Worm (Caenorhabditis elegans) whole organism, young adult: Measurements from ENCODE around the gene flp-4.

Experiments
- B0261.1 ChIP-seq: sonication (generic microtip); optimal IDR thresholded peaks from 2 replicates; lab custom pipeline; 2016; ENCODE audit warnings: mild to moderate bottlenecking, missing genetic modification characterization, moderate library complexity, missing compliant biosample characterization
- B0336.3 ChIP-seq: fragments of 200-800 bp; sonication (Bioruptor generic); IDR thresholded peaks from 2 replicates; pipeline ENCODE4 v1.3.6; 2022; ENCODE audit warnings: missing genetic modification characterization, missing compliant biosample characterization
- C06A6.2 ChIP-seq: fragments of 200-800 bp; sonication (Bioruptor generic); conservative IDR thresholded peaks from 2 replicates; pipeline ENCODE4 v1.3.6; 2022; ENCODE audit warnings: missing genetic modification characterization, missing compliant biosample characterization
- F39B2.1 ChIP-seq: fragments of 200-800 bp; sonication (Bioruptor generic); IDR thresholded peaks from 2 replicates; pipeline ENCODE4 v1.3.6; 2022; ENCODE audit warnings: missing genetic modification reagents, missing genetic modification characterization, missing compliant biosample characterization
- K11D2.4 ChIP-seq: fragments of 200-800 bp; sonication (Bioruptor generic); IDR thresholded peaks from 2 replicates; pipeline ENCODE4 v1.3.6; 2022; ENCODE audit warnings: missing genetic modification reagents, missing genetic modification characterization, missing compliant biosample characterization
- K12H6.12 ChIP-seq: fragments of 200-800 bp; sonication (Bioruptor generic); optimal IDR thresholded peaks from 2 replicates; lab custom pipeline; 2018; ENCODE audit warnings: mild to moderate bottlenecking, missing genetic modification characterization, missing compliant biosample characterization
- Y53G8AR.9 ChIP-seq: fragments of 200-800 bp; sonication (Bioruptor generic); conservative IDR thresholded peaks from 2 replicates; pipeline ENCODE4 v1.3.6; 2022; ENCODE audit warnings: missing genetic modification reagents, missing genetic modification characterization, missing compliant biosample characterization
- Y67H2A.10 ChIP-seq: fragments of 200-800 bp; sonication (Bioruptor generic); conservative IDR thresholded peaks from 2 replicates; pipeline ENCODE4 v1.3.6; 2022; ENCODE audit warnings: missing genetic modification reagents, missing genetic modification characterization, missing compliant biosample characterization
- ama-1 ChIP-seq, 3 experiments: fragments of 150-350 bp in 1 of 3; sonication (generic microtip) in 2 of 3; optimal IDR thresholded peaks; 2 replicates each; lab custom pipeline; 2014 to 2018; ENCODE audit warnings: missing biosample characterization in 2 of 3, missing genetic modification characterization in 2 of 3, missing genetic modification reagents in 2 of 3
- atf-7 ChIP-seq: sonication (generic microtip); optimal IDR thresholded peaks from 2 replicates; lab custom pipeline; 2017; ENCODE audit warnings: mild to moderate bottlenecking, missing genetic modification characterization, missing compliant biosample characterization
- attf-3 ChIP-seq: fragments of 200-800 bp; sonication (Bioruptor generic); conservative IDR thresholded peaks from 2 replicates; pipeline ENCODE4 v1.3.6; 2022; ENCODE audit warnings: missing genetic modification reagents, missing genetic modification characterization, missing compliant biosample characterization
- attf-5 ChIP-seq: fragments of 200-800 bp; sonication (Bioruptor generic); optimal IDR thresholded peaks from 2 replicates; lab custom pipeline; 2018; ENCODE audit warnings: mild to moderate bottlenecking, missing genetic modification characterization, missing compliant biosample characterization
- cebp-1 ChIP-seq, 2 experiments: fragments of 200-800 bp in 1 of 2; sonication (Bioruptor generic) in 1 of 2; sonication (generic microtip) in 1 of 2; IDR thresholded peaks in 1 of 2; optimal IDR thresholded peaks in 1 of 2; 2 replicates each; pipeline versions ENCODE4 v1.3.6 to Lab custom; 2017 to 2022; ENCODE audit warnings: missing compliant biosample characterization in 2 of 2, missing genetic modification characterization in 2 of 2, mild to moderate bottlenecking in 1 of 2, missing genetic modification reagents in 1 of 2, moderate library complexity in 1 of 2
- ceh-58 ChIP-seq: fragments of 200-800 bp; sonication (Bioruptor generic); IDR thresholded peaks from 2 replicates; pipeline ENCODE4 v1.3.6; 2022; ENCODE audit warnings: missing genetic modification characterization, missing compliant biosample characterization
- ceh-91 ChIP-seq: fragments of 200-800 bp; sonication (Bioruptor generic); IDR thresholded peaks from 2 replicates; pipeline ENCODE4 v1.3.6; 2022; ENCODE audit warnings: missing genetic modification reagents, missing genetic modification characterization, missing compliant biosample characterization
- chd-7 ChIP-seq: sonication (generic microtip); optimal IDR thresholded peaks from 2 replicates; lab custom pipeline; 2016; ENCODE audit warnings: mild to moderate bottlenecking, missing genetic modification characterization, moderate library complexity, missing compliant biosample characterization
- die-1 ChIP-seq: sonication (generic microtip); optimal IDR thresholded peaks from 2 replicates; lab custom pipeline; 2016; ENCODE audit warnings: missing genotype, mild to moderate bottlenecking, missing genetic modification characterization, missing compliant biosample characterization
- dox-1 ChIP-seq: fragments of 200-800 bp; sonication (Bioruptor generic); IDR thresholded peaks from 2 replicates; pipeline ENCODE4 v1.3.6; 2022; ENCODE audit warnings: missing genetic modification reagents, missing genetic modification characterization, missing compliant biosample characterization
- egrh-3 ChIP-seq: fragments of 200-800 bp; sonication (Bioruptor generic); IDR thresholded peaks from 2 replicates; pipeline ENCODE4 v1.3.6; 2022; ENCODE audit warnings: missing genetic modification reagents, missing genetic modification characterization, missing compliant biosample characterization
- ekl-4 ChIP-seq: fragments of 200-800 bp; sonication (Bioruptor generic); IDR thresholded peaks from 2 replicates; pipeline ENCODE4 v1.3.6; 2022; ENCODE audit warnings: missing genetic modification reagents, missing genetic modification characterization, missing compliant biosample characterization
- hlh-12 ChIP-seq: sonication (generic microtip); optimal IDR thresholded peaks from 2 replicates; lab custom pipeline; 2016; ENCODE audit warnings: missing genetic modification characterization, missing compliant biosample characterization
- hmg-1.2 ChIP-seq: fragments of 200-800 bp; sonication (Bioruptor generic); IDR thresholded peaks from 2 replicates; pipeline ENCODE4 v1.3.6; 2022; ENCODE audit warnings: missing genetic modification reagents, missing genetic modification characterization, missing compliant biosample characterization
- hrde-1 ChIP-seq: sonication (generic microtip); optimal IDR thresholded peaks from 2 replicates; lab custom pipeline; 2016; ENCODE audit warnings: missing genetic modification characterization, mild to moderate bottlenecking, missing compliant biosample characterization, moderate library complexity, missing genotype, missing genetic modification reagents, borderline replicate concordance
- lin-26 ChIP-seq: fragments of 200-800 bp; sonication (Bioruptor generic); IDR thresholded peaks from 2 replicates; pipeline ENCODE4 v1.3.6; 2022; ENCODE audit warnings: missing genetic modification reagents, missing genetic modification characterization, missing compliant biosample characterization
- lin-40 ChIP-seq: sonication (generic microtip); optimal IDR thresholded peaks from 2 replicates; lab custom pipeline; 2016; ENCODE audit warnings: missing genetic modification characterization, mild to moderate bottlenecking, missing compliant biosample characterization, missing genotype, missing genetic modification reagents
- lsy-27 ChIP-seq: sonication (generic microtip); optimal IDR thresholded peaks from 2 replicates; lab custom pipeline; 2017; ENCODE audit warnings: missing genetic modification characterization, mild to moderate bottlenecking, missing compliant biosample characterization, antibody characterized with exemption, missing genotype, borderline replicate concordance; ENCODE audit not compliant: insufficient read depth
- madf-3 ChIP-seq: fragments of 200-800 bp; sonication (Bioruptor generic); IDR thresholded peaks from 2 replicates; pipeline ENCODE4 v1.3.6; 2022; ENCODE audit warnings: missing genetic modification reagents, missing genetic modification characterization, missing compliant biosample characterization
- mcd-1 ChIP-seq: fragments of 200-800 bp; sonication (Bioruptor generic); IDR thresholded peaks from 2 replicates; pipeline ENCODE4 v1.3.6; 2022; ENCODE audit warnings: missing genetic modification reagents, missing genetic modification characterization, missing compliant biosample characterization
- mes-4 ChIP-seq: sonication (generic microtip); optimal IDR thresholded peaks from 2 replicates; lab custom pipeline; 2016; ENCODE audit warnings: missing genotype, missing genetic modification characterization, missing compliant biosample characterization
- nfyb-1 ChIP-seq: fragments of 200-800 bp; sonication (Bioruptor generic); IDR thresholded peaks from 2 replicates; pipeline ENCODE4 v1.3.6; 2022; ENCODE audit warnings: missing genetic modification reagents, missing genetic modification characterization, missing compliant biosample characterization
- nhr-120 ChIP-seq: fragments of 200-800 bp; sonication (Bioruptor generic); IDR thresholded peaks from 2 replicates; pipeline ENCODE4 v1.3.6; 2022; ENCODE audit warnings: missing genetic modification characterization, missing compliant biosample characterization
- nhr-27 ChIP-seq: fragments of 200-800 bp; sonication (Bioruptor generic); optimal IDR thresholded peaks from 2 replicates; lab custom pipeline; 2018; ENCODE audit warnings: mild to moderate bottlenecking, missing genetic modification characterization, moderate library complexity, missing compliant biosample characterization
- pha-4 ChIP-seq: fragments of 150-350 bp; sonication (generic microtip); optimal IDR thresholded peaks from 2 replicates; lab custom pipeline; 2014; ENCODE audit warnings: missing biosample characterization, missing genetic modification reagents, missing genetic modification characterization
- rec-8 ChIP-seq, 2 experiments: sonication (generic microtip); optimal IDR thresholded peaks; 2 replicates each; lab custom pipeline; 2016; ENCODE audit warnings: mild to moderate bottlenecking in 2 of 2, missing genetic modification characterization in 2 of 2, missing genetic modification reagents in 2 of 2, missing genotype in 2 of 2, missing biosample characterization in 1 of 2, missing compliant biosample characterization in 1 of 2, moderate library complexity in 1 of 2
- repo-1 ChIP-seq: sonication (generic microtip); optimal IDR thresholded peaks from 2 replicates; lab custom pipeline; 2017; ENCODE audit warnings: mild to moderate bottlenecking, missing genetic modification characterization, missing compliant biosample characterization
- rpc-1 ChIP-seq, 2 experiments: fragments of 150-350 bp in 1 of 2; sonication (generic microtip) in 1 of 2; optimal IDR thresholded peaks; 2 replicates each; lab custom pipeline; 2014 to 2018; ENCODE audit warnings: missing biosample characterization in 1 of 2, missing genetic modification characterization in 1 of 2, missing genetic modification reagents in 1 of 2, missing genotype in 1 of 2
- sdz-38 ChIP-seq: sonication (generic microtip); optimal IDR thresholded peaks from 2 replicates; lab custom pipeline; 2016; ENCODE audit warnings: missing genotype, missing genetic modification characterization, missing compliant biosample characterization
- sea-2 ChIP-seq: fragments of 200-800 bp; sonication (Bioruptor generic); IDR thresholded peaks from 2 replicates; pipeline ENCODE4 v1.3.6; 2022; ENCODE audit warnings: missing genetic modification characterization, missing compliant biosample characterization
- snpc-3.4 ChIP-seq: sonication (generic microtip); optimal IDR thresholded peaks from 2 replicates; lab custom pipeline; 2017; ENCODE audit warnings: missing genetic modification characterization, mild to moderate bottlenecking, missing compliant biosample characterization, antibody characterized with exemption, moderate library complexity, missing genotype, missing genetic modification reagents
- somi-1 ChIP-seq: fragments of 200-800 bp; sonication (Bioruptor generic); optimal IDR thresholded peaks from 2 replicates; lab custom pipeline; 2018; ENCODE audit warnings: mild to moderate bottlenecking, missing genetic modification characterization, missing compliant biosample characterization
- zfh-2 ChIP-seq: fragments of 200-800 bp; sonication (Bioruptor generic); conservative IDR thresholded peaks from 2 replicates; pipeline ENCODE4 v1.3.6; 2022; ENCODE audit warnings: missing genetic modification reagents, missing genetic modification characterization, missing compliant biosample characterization
- ztf-22 ChIP-seq: fragments of 200-800 bp; sonication (Bioruptor generic); optimal IDR thresholded peaks from 2 replicates; lab custom pipeline; 2018; ENCODE audit warnings: mild to moderate bottlenecking, missing genetic modification characterization, moderate library complexity, missing compliant biosample characterization
- ztf-26 ChIP-seq: sonication (generic microtip); optimal IDR thresholded peaks from 2 replicates; lab custom pipeline; 2017; ENCODE audit warnings: missing genetic modification characterization, missing compliant biosample characterization
- ztf-3 ChIP-seq: fragments of 200-800 bp; sonication (Bioruptor generic); optimal IDR thresholded peaks from 2 replicates; lab custom pipeline; 2018; ENCODE audit warnings: mild to moderate bottlenecking, missing genetic modification characterization, missing compliant biosample characterization

Gene flp-4

DNA sequence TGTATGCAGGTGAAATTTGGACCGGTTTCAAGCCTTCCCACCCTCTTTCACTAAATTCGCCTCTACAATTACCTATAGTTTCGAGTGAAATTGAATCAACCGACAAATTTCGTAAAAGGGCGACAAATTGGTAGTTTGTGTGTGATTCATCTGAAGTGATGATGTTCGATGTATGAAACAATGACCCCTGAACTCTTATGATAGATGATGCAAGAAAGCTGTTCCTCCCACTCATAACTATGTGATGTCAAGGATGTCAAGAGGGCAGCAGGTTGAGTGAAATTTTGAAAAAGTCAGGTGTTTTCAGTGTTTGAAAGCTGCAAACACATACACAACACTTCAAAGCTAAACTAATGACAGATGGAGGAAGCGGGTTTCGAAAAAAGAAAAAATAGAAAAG lies 36.2 kb upstream of the flp-4 start (continued):
- TF ChIP-seq hlh-12 (no peak), rec-8 (tag; optimal IDR thresholded peaks at IDR 0.05; lab: Kevin White, UChicago) (no peak), Y53G8AR.9 (no peak)

DNA sequence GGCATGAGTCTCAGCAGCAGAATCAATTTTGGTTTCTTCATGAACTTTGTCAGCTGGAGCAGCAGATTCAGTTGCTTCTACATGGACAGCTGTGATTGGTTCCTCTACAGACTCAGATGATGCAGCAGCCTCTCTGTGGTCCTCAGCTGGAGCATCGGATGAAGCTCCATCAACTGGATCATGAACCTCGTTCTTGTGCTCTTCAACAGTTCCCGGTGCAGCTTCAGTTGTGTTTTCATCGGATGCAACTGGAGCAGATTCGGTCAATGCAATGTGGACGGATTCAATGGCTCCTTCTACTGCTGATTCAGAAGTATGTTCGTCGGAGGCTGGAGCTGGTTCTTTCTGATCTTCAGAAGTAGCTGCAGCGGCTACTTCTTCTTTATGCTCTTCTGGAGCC lies 34.3 kb upstream of the flp-4 start:
- TF ChIP-seq attf-3 (GFP tag; lab: Robert Waterston, UW) (no peak), sea-2 (GFP tag; lab: Robert Waterston, UW) (no peak), mes-4 (tag; lab: Kevin White, UChicago) (no peak), rpc-1 (optimal IDR thresholded peaks at IDR 0.05; lab: Kevin White, UChicago) (no peak), rpc-1 (tag; optimal IDR thresholded peaks at IDR 0.05; lab: Kevin White, UChicago) (no peak), F39B2.1 (GFP tag; lab: Robert Waterston, UW) (no peak), snpc-3.4 (no peak), hrde-1 (tag; lab: Kevin White, UChicago) (no peak), nhr-27 (tag; lab: Kevin White, UChicago) (no peak), ceh-58 (no peak)

DNA sequence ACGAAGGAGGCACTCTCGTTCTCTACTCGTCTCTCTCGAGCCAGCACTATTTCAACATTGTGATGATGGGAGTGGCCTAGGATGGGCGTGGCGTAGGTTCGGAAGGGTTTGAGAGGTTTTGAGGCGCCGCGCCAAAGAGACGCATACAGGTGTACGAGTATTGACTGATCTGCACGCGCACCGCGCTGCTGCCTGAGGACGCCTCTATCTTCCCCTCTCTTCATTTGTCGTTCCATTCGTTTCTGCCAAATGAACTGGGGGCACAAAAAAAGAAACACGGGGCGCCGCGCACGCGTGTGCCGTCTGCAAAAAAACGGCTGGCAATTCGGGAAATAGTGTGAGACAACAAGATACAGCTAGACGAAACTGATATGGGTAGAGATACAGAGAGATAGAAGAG lies 32.7 kb upstream of the flp-4 start, which contains the start of gene lec-2:
lec-2 (minus strand) TSS at position 171 of the 400 bp plus-strand sequence.
- TF ChIP-seq nhr-120 (GFP tag; lab: Robert Waterston, UW), result no peak
- TF ChIP-seq zfh-2 (GFP tag; lab: Robert Waterston, UW), result peak; percentile 88
- no peak for TF ChIP-seq cebp-1 (GFP tag; IDR thresholded peaks at IDR 0.05; lab: Robert Waterston, UW)
- peak; percentile 33 for TF ChIP-seq cebp-1 (tag; optimal IDR thresholded peaks at IDR 0.05; lab: Kevin White, UChicago)
- TF ChIP-seq somi-1, result peak; percentile 68
- TF ChIP-seq C06A6.2 (GFP tag; lab: Robert Waterston, UW), result no peak
- no peak for TF ChIP-seq ceh-91 (GFP tag; lab: Robert Waterston, UW)
- peak; percentile 33 for TF ChIP-seq attf-5 (GFP tag; lab: Kevin White, UChicago)
- peak; percentile 69; the same call in 1 of the 2 replicates for TF ChIP-seq K11D2.4 (GFP tag; lab: Robert Waterston, UW)
- TF ChIP-seq ekl-4 (GFP tag; lab: Robert Waterston, UW), result no peak
- TF ChIP-seq repo-1 (tag; lab: Kevin White, UChicago), result no peak
- peak; percentile 43 for TF ChIP-seq ztf-26 (tag; lab: Kevin White, UChicago)
- no peak for TF ChIP-seq ztf-22
- peak; percentile 36; the same call in 1 of the 2 replicates for TF ChIP-seq mcd-1 (GFP tag; lab: Robert Waterston, UW)
- TF ChIP-seq K12H6.12 (tag; lab: Kevin White, UChicago), result peak; percentile 20
- TF ChIP-seq chd-7 (tag; lab: Kevin White, UChicago), result peak; percentile 58
- no peak for TF ChIP-seq sdz-38 (tag; lab: Kevin White, UChicago)
- TF ChIP-seq pha-4, result no peak
- TF ChIP-seq lsy-27 (tag; lab: Kevin White, UChicago), result no peak
- no peak for TF ChIP-seq B0261.1 (tag; lab: Kevin White, UChicago)
- peak; percentile 0 for TF ChIP-seq ztf-3 (GFP tag; lab: Kevin White, UChicago)
- peak; percentile 13; the same call in 1 of the 2 replicates for TF ChIP-seq egrh-3 (GFP tag; lab: Robert Waterston, UW)
- TF ChIP-seq sea-2 (GFP tag; lab: Robert Waterston, UW), result no peak
- TF ChIP-seq lin-26 (GFP tag; lab: Robert Waterston, UW), result peak; percentile 63
- TF ChIP-seq atf-7, result peak; percentile 25
- TF ChIP-seq lin-40, result peak; percentile 63
- peak; percentile 42; the same call in 1 of the 2 replicates for TF ChIP-seq hmg-1.2 (GFP tag; lab: Robert Waterston, UW)
- peak; percentile 26 for TF ChIP-seq ama-1 (optimal IDR thresholded peaks at IDR 0.05; lab: Kevin White, UChicago)
- no peak for TF ChIP-seq ama-1 (GFP tag; optimal IDR thresholded peaks at IDR 0.05; lab: Kevin White, UChicago)
- no peak for TF ChIP-seq Y67H2A.10
- peak; percentile 12 for TF ChIP-seq die-1 (tag; lab: Kevin White, UChicago)
- TF ChIP-seq dox-1 (GFP tag; lab: Robert Waterston, UW), result peak; percentile 25; the same call in 1 of the 2 replicates
- peak; percentile 46; the same call in 1 of the 2 replicates for TF ChIP-seq B0336.3
- no peak for TF ChIP-seq madf-3
- 0 out of 2 replicates have a peak, but pooled peaks have one; percentile 65 for TF ChIP-seq nfyb-1 (GFP tag; lab: Robert Waterston, UW)
